Worm (Caenorhabditis elegans) whole organism, L4 larva: ENCODE data around the gene lon-3.
A peak's percentile ranks its signal among the peaks of the same experiment; 100 is the strongest.

Experiments
- F10B5.3 ChIP-seq: sonication (generic microtip); optimal IDR thresholded peaks from 2 replicates; lab custom pipeline; 2016; ENCODE audit warnings: mild to moderate bottlenecking, missing genetic modification characterization, missing compliant biosample characterization
- F44E2.7 ChIP-seq: fragments of 200-800 bp; sonication (Bioruptor generic); IDR thresholded peaks from 2 replicates; pipeline ENCODE4 v2.1.2; 2022; ENCODE audit warnings: missing genetic modification characterization, missing compliant biosample characterization
- F49E8.2 ChIP-seq: sonication (generic microtip); optimal IDR thresholded peaks from 2 replicates; lab custom pipeline; 2016; ENCODE audit warnings: missing compliant biosample characterization, mild to moderate bottlenecking, missing genetic modification characterization, borderline replicate concordance
- T26A8.4 ChIP-seq: fragments of 200-800 bp; sonication (Bioruptor generic); IDR thresholded peaks from 2 replicates; pipeline ENCODE4 v1.3.6; 2022; ENCODE audit warnings: missing genetic modification characterization, missing compliant biosample characterization
- Y105C5A.15 ChIP-seq: fragments of 200-800 bp; sonication (Bioruptor generic); IDR thresholded peaks from 2 replicates; pipeline ENCODE4 v1.3.6; 2022; ENCODE audit warnings: missing genetic modification characterization, missing compliant biosample characterization
- Y5F2A.4 ChIP-seq: fragments of 200-800 bp; sonication (Bioruptor generic); optimal IDR thresholded peaks from 2 replicates; lab custom pipeline; 2018; ENCODE audit warnings: mild to moderate bottlenecking, missing genetic modification characterization, missing compliant biosample characterization
- ZK337.2 ChIP-seq: fragments of 200-800 bp; sonication (Bioruptor generic); IDR thresholded peaks from 2 replicates; pipeline ENCODE4 v1.3.6; 2022; ENCODE audit warnings: missing genetic modification reagents, missing genetic modification characterization, missing compliant biosample characterization
- aha-1 ChIP-seq: fragments of 150-350 bp; peaks from one replicate; lab custom pipeline; 2014; ENCODE audit warnings: missing biosample characterization, missing genetic modification characterization
- arid-1 ChIP-seq: fragments of 200-800 bp; sonication (Bioruptor generic); conservative IDR thresholded peaks from 2 replicates; pipeline ENCODE4 v1.3.6; 2022; ENCODE audit warnings: missing genetic modification reagents, missing genetic modification characterization, missing compliant biosample characterization
- ceh-44 ChIP-seq: fragments of 200-800 bp; sonication (Bioruptor generic); IDR thresholded peaks from 2 replicates; pipeline ENCODE4 v1.3.6; 2022; ENCODE audit warnings: missing genetic modification reagents, missing genetic modification characterization, missing compliant biosample characterization
- ceh-62 ChIP-seq: sonication (generic microtip); optimal IDR thresholded peaks from 2 replicates; lab custom pipeline; 2017; ENCODE audit warnings: missing biosample characterization, missing genetic modification characterization
- ceh-82 ChIP-seq: sonication (generic microtip); optimal IDR thresholded peaks from 2 replicates; lab custom pipeline; 2017; ENCODE audit warnings: missing biosample characterization, missing genetic modification characterization
- ces-1 ChIP-seq: fragments of 150-350 bp; sonication (generic microtip); optimal IDR thresholded peaks from 4 replicates; lab custom pipeline; 2014; ENCODE audit warnings: missing biosample characterization, missing genetic modification reagents, missing genetic modification characterization
- cey-2 ChIP-seq: sonication (generic microtip); optimal IDR thresholded peaks from 3 replicates; lab custom pipeline; 2017; ENCODE audit warnings: missing genetic modification characterization, mild to moderate bottlenecking, missing compliant biosample characterization, antibody characterized with exemption, borderline replicate concordance; ENCODE audit not compliant: insufficient read depth
- daf-16 ChIP-seq, 3 experiments: sonication (generic microtip); optimal IDR thresholded peaks; 2 replicates each; lab custom pipeline; 2016 to 2017; ENCODE audit warnings: missing genetic modification characterization in 3 of 3, missing genetic modification reagents in 3 of 3, mild to moderate bottlenecking in 2 of 3, missing compliant biosample characterization in 2 of 3, missing biosample characterization in 1 of 3, moderate library complexity in 1 of 3
- dmd-8 ChIP-seq: fragments of 200-800 bp; sonication (Bioruptor generic); IDR thresholded peaks from 2 replicates; pipeline ENCODE4 v1.3.6; 2022; ENCODE audit warnings: missing genetic modification characterization, missing compliant biosample characterization
- duxl-1 ChIP-seq: sonication (generic microtip); optimal IDR thresholded peaks from 2 replicates; lab custom pipeline; 2016; ENCODE audit warnings: mild to moderate bottlenecking, missing genetic modification characterization, moderate library complexity, missing compliant biosample characterization; ENCODE audit not compliant: poor library complexity
- egl-43 ChIP-seq: fragments of 200-800 bp; sonication (Bioruptor generic); IDR thresholded peaks from 2 replicates; pipeline ENCODE4 v1.3.6; 2022; ENCODE audit warnings: missing genetic modification reagents, missing genetic modification characterization, missing compliant biosample characterization
- hif-1 ChIP-seq, 2 experiments: sonication (generic microtip); optimal IDR thresholded peaks; 2 replicates each; lab custom pipeline; 2016 to 2017; ENCODE audit warnings: missing compliant biosample characterization in 2 of 2, missing genetic modification characterization in 2 of 2, missing genetic modification reagents in 2 of 2, missing genotype in 2 of 2, mild to moderate bottlenecking in 1 of 2
- hlh-11 ChIP-seq: fragments of 200-800 bp; sonication (Bioruptor generic); optimal IDR thresholded peaks from 2 replicates; lab custom pipeline; 2018; ENCODE audit warnings: mild to moderate bottlenecking, missing genetic modification characterization, missing compliant biosample characterization
- hlh-30 ChIP-seq: sonication (generic microtip); optimal IDR thresholded peaks from 2 replicates; lab custom pipeline; 2017; ENCODE audit warnings: antibody characterized with exemption, mild to moderate bottlenecking, missing genetic modification characterization, missing compliant biosample characterization; ENCODE audit not compliant: insufficient read depth
- hmg-1.1 ChIP-seq: fragments of 200-800 bp; sonication (Bioruptor generic); IDR thresholded peaks from 2 replicates; pipeline ENCODE4 v1.3.6; 2022; ENCODE audit warnings: missing genetic modification reagents, missing genetic modification characterization, missing compliant biosample characterization
- lin-15B ChIP-seq: fragments of 150-350 bp; sonication (generic microtip); optimal IDR thresholded peaks from 3 replicates; lab custom pipeline; 2014; ENCODE audit warnings: missing biosample characterization, missing genetic modification characterization
- lin-29 ChIP-seq: fragments of 200-800 bp; sonication (Bioruptor generic); IDR thresholded peaks from 2 replicates; pipeline ENCODE4 v1.3.6; 2022; ENCODE audit warnings: missing genetic modification reagents, missing genetic modification characterization, missing compliant biosample characterization
- lin-39 ChIP-seq: fragments of 150-350 bp; optimal IDR thresholded peaks from 2 replicates; lab custom pipeline; 2014; ENCODE audit warnings: missing biosample characterization, missing genetic modification reagents, missing genetic modification characterization
- madf-9 ChIP-seq: fragments of 200-800 bp; sonication (Bioruptor generic); conservative IDR thresholded peaks from 2 replicates; pipeline ENCODE4 v1.3.6; 2022; ENCODE audit warnings: missing genetic modification reagents, missing genetic modification characterization, missing compliant biosample characterization
- mdl-1 ChIP-seq, 2 experiments: fragments of 150-350 bp in 1 of 2; sonication (generic microtip) in 1 of 2; optimal IDR thresholded peaks; 2 replicates each; lab custom pipeline; 2014 to 2017; ENCODE audit warnings: missing biosample characterization in 2 of 2, missing genetic modification characterization in 2 of 2
- mes-2 ChIP-seq: sonication (generic microtip); optimal IDR thresholded peaks from 2 replicates; lab custom pipeline; 2016; ENCODE audit warnings: missing genotype, mild to moderate bottlenecking, missing genetic modification characterization, missing compliant biosample characterization; ENCODE audit not compliant: poor library complexity, severe bottlenecking
- nhr-10 ChIP-seq: fragments of 150-350 bp; optimal IDR thresholded peaks from 2 replicates; lab custom pipeline; 2014; ENCODE audit warnings: missing biosample characterization, missing genetic modification characterization
- nhr-11 ChIP-seq: fragments of 150-350 bp; optimal IDR thresholded peaks from 2 replicates; lab custom pipeline; 2014; ENCODE audit warnings: missing biosample characterization, missing genetic modification characterization
- nhr-111 ChIP-seq: fragments of 200-800 bp; sonication (Bioruptor generic); optimal IDR thresholded peaks from 2 replicates; lab custom pipeline; 2018; ENCODE audit warnings: mild to moderate bottlenecking, missing genetic modification characterization, missing compliant biosample characterization
- nhr-25 ChIP-seq: sonication (generic microtip); optimal IDR thresholded peaks from 2 replicates; lab custom pipeline; 2017; ENCODE audit warnings: missing genetic modification characterization, mild to moderate bottlenecking, missing compliant biosample characterization, antibody characterized with exemption, moderate library complexity, borderline replicate concordance; ENCODE audit not compliant: insufficient read depth
- nhr-28 ChIP-seq: fragments of 150-350 bp; optimal IDR thresholded peaks from 2 replicates; lab custom pipeline; 2014; ENCODE audit warnings: missing biosample characterization, missing genetic modification characterization
- rbr-2 ChIP-seq: sonication (generic microtip); optimal IDR thresholded peaks from 2 replicates; lab custom pipeline; 2016; ENCODE audit warnings: missing genotype, missing genetic modification characterization, missing compliant biosample characterization
- saeg-2 ChIP-seq: fragments of 200-800 bp; sonication (Bioruptor generic); IDR thresholded peaks from 2 replicates; pipeline ENCODE4 v1.3.6; 2022; ENCODE audit warnings: missing genetic modification reagents, missing genetic modification characterization, missing compliant biosample characterization
- snpc-1.2 ChIP-seq: fragments of 200-800 bp; sonication (Bioruptor generic); IDR thresholded peaks from 2 replicates; pipeline ENCODE4 v1.3.6; 2022; ENCODE audit warnings: missing genetic modification reagents, missing genetic modification characterization, missing compliant biosample characterization
- snpc-4 ChIP-seq: fragments of 150-350 bp; optimal IDR thresholded peaks from 2 replicates; lab custom pipeline; 2014; ENCODE audit warnings: missing biosample characterization, missing genetic modification characterization
- spr-1 ChIP-seq: sonication (generic microtip); optimal IDR thresholded peaks from 2 replicates; lab custom pipeline; 2016; ENCODE audit warnings: mild to moderate bottlenecking, missing genetic modification characterization, missing compliant biosample characterization
- unc-39 ChIP-seq: sonication (generic microtip); optimal IDR thresholded peaks from 2 replicates; lab custom pipeline; 2017; ENCODE audit warnings: missing biosample characterization, missing genetic modification characterization
- unc-62 ChIP-seq, 3 experiments: fragments of 150-350 bp in 1 of 3; sonication (generic microtip); optimal IDR thresholded peaks in 2 of 3; peaks in 1 of 3; 1 replicate in 1 of 3; 2 replicates in 2 of 3; lab custom pipeline; 2014 to 2017; ENCODE audit warnings: missing biosample characterization in 3 of 3, missing genetic modification characterization in 3 of 3, missing genetic modification reagents in 3 of 3, missing genotype in 1 of 3
- vab-7 ChIP-seq: fragments of 200-800 bp; sonication (Bioruptor generic); IDR thresholded peaks from 2 replicates; pipeline ENCODE4 v1.3.6; 2022; ENCODE audit warnings: missing genetic modification reagents, missing genetic modification characterization, missing compliant biosample characterization
- zip-2 ChIP-seq: fragments of 150-350 bp; optimal IDR thresholded peaks from 2 replicates; lab custom pipeline; 2014; ENCODE audit warnings: missing biosample characterization, missing genetic modification characterization

lon-3 gene

ce11 chrV:12241126-12241525 is 42.7 kb upstream of the lon-3 start, which contains the start of gene ttr-22:
Gene ttr-22 (plus strand): TSS chrV:12241426.
- TF ChIP-seq lin-39 (tag; lab: Kevin White, UChicago) (no peak), hmg-1.1 (GFP tag; lab: Robert Waterston, UW) (no peak), hlh-11 (tag; lab: Kevin White, UChicago) (no peak), arid-1 (GFP tag; lab: Robert Waterston, UW) (no peak), hif-1 (tag; optimal IDR thresholded peaks at IDR 0.05; lab: Kevin White, UChicago) (no peak), lin-15B (tag; lab: Kevin White, UChicago) (no peak), nhr-25 (no peak), Y105C5A.15 (GFP tag; lab: Robert Waterston, UW) (no peak), madf-9 (GFP tag; lab: Robert Waterston, UW) (no peak), rbr-2 (tag; lab: Kevin White, UChicago) (no peak), T26A8.4 (no peak)

- TF ChIP-seq lin-29 (GFP tag; lab: Robert Waterston, UW) (no peak), nhr-28 (tag; lab: Kevin White, UChicago) (no peak), nhr-11 (peak; percentile 26), daf-16 (GFP tag; optimal IDR thresholded peaks at IDR 0.05; lab: Kevin White, UChicago) (peak in 1 of 2 experiments; percentile 100), daf-16 (tag; optimal IDR thresholded peaks at IDR 0.05; lab: Kevin White, UChicago) (no peak), saeg-2 (no peak), F44E2.7 (GFP tag; lab: Robert Waterston, UW) (no peak), zip-2 (no peak), mes-2 (no peak), ceh-82 (tag; lab: Kevin White, UChicago) (no peak), hlh-30 (tag; lab: Kevin White, UChicago) (no peak), hlh-11 (tag; lab: Kevin White, UChicago) (peak; percentile 33), F49E8.2 (tag; lab: Kevin White, UChicago) (no peak)
- TF ChIP-seq, all 104 proteins: peak for 3
Observed at ce11 chrV:12235502-12235901, 37.1 kb upstream of the lon-3 start.

- TF ChIP-seq unc-62 (GFP tag; optimal IDR thresholded peaks at IDR 0.05 in 1 of 2; lab: Kevin White, UChicago) (peak in 1 of 2 experiments; percentile 68), unc-62 (tag; optimal IDR thresholded peaks at IDR 0.05; lab: Kevin White, UChicago) (no peak), aha-1 (tag; lab: Kevin White, UChicago) (no peak), daf-16 (GFP tag; optimal IDR thresholded peaks at IDR 0.05; lab: Kevin White, UChicago) (peak in 1 of 2 experiments; percentile 85), daf-16 (tag; optimal IDR thresholded peaks at IDR 0.05; lab: Kevin White, UChicago) (no peak), ceh-62 (tag; lab: Kevin White, UChicago) (no peak), ceh-44 (GFP tag; lab: Robert Waterston, UW) (no peak), snpc-1.2 (no peak), hif-1 (tag; optimal IDR thresholded peaks at IDR 0.05; lab: Kevin White, UChicago) (no peak), snpc-4 (tag; lab: Kevin White, UChicago) (no peak), nhr-10 (no peak), vab-7 (GFP tag; lab: Robert Waterston, UW) (no peak), dmd-8 (GFP tag; lab: Robert Waterston, UW) (no peak), F44E2.7 (GFP tag; lab: Robert Waterston, UW) (no peak), F10B5.3 (tag; lab: Kevin White, UChicago) (no peak), T26A8.4 (no peak), unc-39 (tag; lab: Kevin White, UChicago) (no peak), nhr-111 (GFP tag; lab: Kevin White, UChicago) (no peak), egl-43 (GFP tag; lab: Robert Waterston, UW) (no peak), ZK337.2 (GFP tag; lab: Robert Waterston, UW) (no peak), lin-29 (GFP tag; lab: Robert Waterston, UW) (no peak), nhr-28 (tag; lab: Kevin White, UChicago) (peak; percentile 18), mdl-1 (tag; optimal IDR thresholded peaks at IDR 0.05; lab: Kevin White, UChicago) (no peak), ces-1 (GFP tag; lab: Kevin White, UChicago) (no peak), saeg-2 (no peak), rbr-2 (tag; lab: Kevin White, UChicago) (no peak), F49E8.2 (tag; lab: Kevin White, UChicago) (no peak), hlh-30 (tag; lab: Kevin White, UChicago) (no peak), hlh-11 (tag; lab: Kevin White, UChicago) (peak; percentile 55), spr-1 (tag; lab: Kevin White, UChicago) (no peak), cey-2 (tag; lab: Kevin White, UChicago) (no peak), Y5F2A.4 (GFP tag; lab: Kevin White, UChicago) (no peak), nhr-11 (peak; percentile 9), duxl-1 (tag; lab: Kevin White, UChicago) (no peak)
Observed at ce11 chrV:12234293-12235004, 36.0 kb upstream of the lon-3 start, which contains the start of gene myo-3. Gene myo-3 (minus strand): TSS chrV:12234343.
